Worm (Caenorhabditis elegans) whole organism, mixed stage, embryonic: Measurements from ENCODE around the gene R10E11.5.

Experiments used
- M03D4.4 ChIP-seq: sonication (generic microtip); optimal IDR thresholded peaks from 2 replicates; lab custom pipeline; 2017; ENCODE audit warnings: mild to moderate bottlenecking, missing genetic modification characterization, missing compliant biosample characterization
- bed-3 ChIP-seq: fragments of 200-800 bp; sonication (Bioruptor generic); optimal IDR thresholded peaks from 3 replicates; lab custom pipeline; 2018; ENCODE audit warnings: mild to moderate bottlenecking, missing genetic modification characterization, moderate library complexity, missing compliant biosample characterization
- ceh-43 ChIP-seq: fragments of 200-800 bp; sonication (Bioruptor generic); optimal IDR thresholded peaks from 2 replicates; lab custom pipeline; 2018; ENCODE audit warnings: mild to moderate bottlenecking, missing genetic modification characterization, moderate library complexity, missing compliant biosample characterization
- cnd-1 ChIP-seq: fragments of 200-800 bp; sonication (Bioruptor generic); optimal IDR thresholded peaks from 2 replicates; lab custom pipeline; 2018; ENCODE audit warnings: mild to moderate bottlenecking, missing genetic modification characterization, missing compliant biosample characterization
- elt-3 ChIP-seq: fragments of 150-350 bp; optimal IDR thresholded peaks from 2 replicates; lab custom pipeline; 2014; ENCODE audit warnings: missing biosample characterization, missing genetic modification characterization
- flh-1 ChIP-seq: fragments of 200-800 bp; sonication (Bioruptor generic); optimal IDR thresholded peaks from 2 replicates; lab custom pipeline; 2018; ENCODE audit warnings: mild to moderate bottlenecking, missing genetic modification characterization, moderate library complexity, missing compliant biosample characterization
- lin-13 ChIP-seq: fragments of 150-350 bp; optimal IDR thresholded peaks from 2 replicates; lab custom pipeline; 2014; ENCODE audit warnings: missing biosample characterization, missing genetic modification characterization
- lsy-2 ChIP-seq: fragments of 150-350 bp; optimal IDR thresholded peaks from 2 replicates; lab custom pipeline; 2014; ENCODE audit warnings: missing biosample characterization, missing genetic modification characterization
- mab-5 ChIP-seq: fragments of 150-350 bp; optimal IDR thresholded peaks from 2 replicates; lab custom pipeline; 2014; ENCODE audit warnings: missing biosample characterization, missing genetic modification characterization
- nhr-12 ChIP-seq: fragments of 150-350 bp; optimal IDR thresholded peaks from 2 replicates; lab custom pipeline; 2014; ENCODE audit warnings: missing biosample characterization, missing genetic modification characterization
- nhr-76 ChIP-seq: sonication (generic microtip); optimal IDR thresholded peaks from 2 replicates; lab custom pipeline; 2017; ENCODE audit warnings: missing biosample characterization, missing genetic modification characterization
- unc-39 ChIP-seq: fragments of 150-350 bp; optimal IDR thresholded peaks from 2 replicates; lab custom pipeline; 2014; ENCODE audit warnings: missing biosample characterization, missing genetic modification characterization
- zip-8 ChIP-seq: fragments of 150-350 bp; optimal IDR thresholded peaks from 2 replicates; lab custom pipeline; 2014; ENCODE audit warnings: missing biosample characterization, missing genetic modification characterization

R10E11.5 gene

ce11 chrIII:9740663-9741062 lies 48.8 kb downstream of the R10E11.5 start:
- peak; percentile 41 for TF ChIP-seq lsy-2 (tag; lab: Kevin White, UChicago)
- no peak for TF ChIP-seq nhr-12
- no peak for TF ChIP-seq cnd-1 (tag; lab: Kevin White, UChicago)
- TF ChIP-seq zip-8 (tag; lab: Kevin White, UChicago): no peak

DNA sequence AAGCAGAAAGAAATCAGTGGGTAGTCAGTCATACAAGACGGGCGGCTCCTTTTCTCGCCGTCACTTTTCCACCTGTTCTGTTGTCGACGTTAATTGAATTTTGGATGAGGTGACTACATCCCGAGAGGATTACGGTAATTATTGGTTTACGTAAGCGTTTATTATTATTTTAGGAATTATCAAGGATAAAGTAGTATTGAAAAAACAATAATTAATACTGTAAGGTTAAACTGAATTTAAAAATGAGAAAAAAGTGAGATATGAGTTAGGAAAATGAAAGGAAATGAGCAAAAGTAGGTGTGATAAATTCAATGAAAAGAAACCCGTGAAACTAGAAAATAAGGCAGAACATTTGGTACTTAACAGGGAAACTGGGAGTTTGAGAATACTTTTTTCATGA lies 50.5 kb downstream of the R10E11.5 start, which contains the start of gene hlh-4:
hlh-4 (minus strand) TSS at position 101 of the 400 bp plus-strand sequence.
- TF ChIP-seq ceh-43 (GFP tag; lab: Kevin White, UChicago) (no peak), flh-1 (GFP tag; lab: Kevin White, UChicago) (no peak), elt-3 (tag; lab: Kevin White, UChicago) (no peak), bed-3 (GFP tag; lab: Kevin White, UChicago) (no peak), unc-39 (tag; lab: Kevin White, UChicago) (no peak), mab-5 (no peak), M03D4.4 (tag; lab: Kevin White, UChicago) (no peak), nhr-76 (tag; lab: Kevin White, UChicago) (no peak), cnd-1 (tag; lab: Kevin White, UChicago) (no peak), nhr-12 (no peak), zip-8 (tag; lab: Kevin White, UChicago) (no peak), lin-13 (tag; lab: Kevin White, UChicago) (no peak)
- TF ChIP-seq, all 35 proteins: peak for 0
